Worm (Caenorhabditis elegans) whole organism, midembryonic: ENCODE data around the gene D1046.2.
A peak's percentile ranks its signal among the peaks of the same experiment; 100 is the strongest.

ENCODE experiments used
- T22C8.4 ChIP-seq: fragments of 200-800 bp; sonication (Bioruptor generic); IDR thresholded peaks from 2 replicates; pipeline ENCODE4 v1.3.6; 2022; ENCODE audit warnings: missing genetic modification characterization, missing compliant biosample characterization
- cog-1 ChIP-seq: sonication (generic microtip); optimal IDR thresholded peaks from 2 replicates; lab custom pipeline; 2016; ENCODE audit warnings: missing genetic modification characterization, missing compliant biosample characterization
- flt-1 ChIP-seq: fragments of 200-800 bp; sonication (Bioruptor generic); IDR thresholded peaks from 2 replicates; pipeline ENCODE4 v1.3.6; 2022; ENCODE audit warnings: missing genetic modification characterization, missing compliant biosample characterization
- klf-2 ChIP-seq: fragments of 200-800 bp; sonication (Bioruptor generic); conservative IDR thresholded peaks from 2 replicates; pipeline ENCODE4 v1.3.6; 2022; ENCODE audit warnings: missing genetic modification reagents, missing genetic modification characterization, missing compliant biosample characterization
- med-1 ChIP-seq: sonication (generic microtip); optimal IDR thresholded peaks from 2 replicates; lab custom pipeline; 2017; ENCODE audit warnings: missing genetic modification characterization, mild to moderate bottlenecking, missing compliant biosample characterization, antibody characterized with exemption, missing genetic modification reagents; ENCODE audit not compliant: insufficient read depth
- ref-1 ChIP-seq: fragments of 200-800 bp; sonication (Bioruptor generic); conservative IDR thresholded peaks from 2 replicates; pipeline ENCODE4 v1.3.6; 2022; ENCODE audit warnings: missing genetic modification reagents, missing genetic modification characterization, missing compliant biosample characterization
- tab-1 ChIP-seq: fragments of 200-800 bp; sonication (Bioruptor generic); IDR thresholded peaks from 2 replicates; pipeline ENCODE4 v1.3.6; 2022; ENCODE audit warnings: missing genetic modification characterization, missing compliant biosample characterization
- ztf-23 ChIP-seq: fragments of 200-800 bp; sonication (Bioruptor generic); IDR thresholded peaks from 2 replicates; pipeline ENCODE4 v1.3.6; 2022; ENCODE audit warnings: missing genetic modification reagents, missing genetic modification characterization, missing compliant biosample characterization
- ztf-29 ChIP-seq: fragments of 200-800 bp; sonication (Bioruptor generic); IDR thresholded peaks from 2 replicates; pipeline ENCODE4 v1.3.6; 2022; ENCODE audit warnings: missing genetic modification reagents, missing genetic modification characterization, missing compliant biosample characterization

D1046.2 gene

DNA sequence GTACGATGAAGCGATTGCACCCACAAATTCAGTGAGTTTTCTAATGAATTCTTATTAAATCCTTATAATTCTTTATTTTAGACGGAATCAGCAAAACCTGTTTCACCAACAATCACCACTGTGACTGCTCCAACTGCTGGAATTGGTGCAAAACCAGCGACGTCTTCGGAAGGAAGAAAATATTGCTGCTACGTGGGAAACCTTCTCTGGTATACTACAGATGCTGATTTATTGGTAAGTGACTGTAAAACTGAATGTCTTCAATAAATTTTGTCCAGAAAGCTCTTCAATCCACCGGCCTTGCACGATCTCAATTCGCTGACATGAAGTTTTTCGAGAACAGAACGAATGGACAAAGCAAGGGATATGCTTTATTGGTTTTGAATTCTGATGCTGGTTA lies 644 bp upstream of the D1046.2 start:
- no peak for TF ChIP-seq med-1 (GFP tag; lab: Kevin White, UChicago)
- no peak for TF ChIP-seq tab-1 (GFP tag; lab: Robert Waterston, UW)
- TF ChIP-seq T22C8.4 (GFP tag; lab: Robert Waterston, UW) = no peak
- no peak for TF ChIP-seq cog-1 (tag; lab: Kevin White, UChicago)
- no peak for TF ChIP-seq flt-1
- TF ChIP-seq ref-1 (GFP tag; lab: Robert Waterston, UW) = no peak

DNA sequence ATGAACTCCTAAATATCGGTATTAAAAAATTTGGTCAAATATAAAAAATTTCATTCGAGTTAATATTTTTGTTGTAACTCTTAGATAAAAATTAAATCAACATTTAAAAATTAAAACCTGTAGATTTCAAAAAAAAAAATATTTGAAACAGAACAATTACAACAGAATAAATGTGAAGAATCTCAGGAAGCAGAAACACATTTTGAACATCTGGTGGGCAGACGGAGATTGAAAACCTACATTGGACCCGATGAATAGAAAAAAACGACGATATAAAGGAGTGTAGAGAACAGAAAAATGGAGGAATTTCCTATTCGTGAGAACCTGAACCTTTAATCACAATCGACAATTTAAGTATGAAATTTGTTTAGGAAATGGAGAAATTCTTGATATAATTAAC lies 1.7 kb downstream of the D1046.2 start:
- TF ChIP-seq ztf-29 (GFP tag; lab: Robert Waterston, UW) = no peak
- TF ChIP-seq med-1 (GFP tag; lab: Kevin White, UChicago) = no peak
- TF ChIP-seq T22C8.4 (GFP tag; lab: Robert Waterston, UW) = no peak
- TF ChIP-seq ref-1 (GFP tag; lab: Robert Waterston, UW) = no peak
- no peak for TF ChIP-seq klf-2 (GFP tag; lab: Robert Waterston, UW)
- no peak for TF ChIP-seq ztf-23 (GFP tag; lab: Robert Waterston, UW)
- no peak for TF ChIP-seq cog-1 (tag; lab: Kevin White, UChicago)
- no peak for TF ChIP-seq flt-1
- no peak for TF ChIP-seq tab-1 (GFP tag; lab: Robert Waterston, UW)

DNA sequence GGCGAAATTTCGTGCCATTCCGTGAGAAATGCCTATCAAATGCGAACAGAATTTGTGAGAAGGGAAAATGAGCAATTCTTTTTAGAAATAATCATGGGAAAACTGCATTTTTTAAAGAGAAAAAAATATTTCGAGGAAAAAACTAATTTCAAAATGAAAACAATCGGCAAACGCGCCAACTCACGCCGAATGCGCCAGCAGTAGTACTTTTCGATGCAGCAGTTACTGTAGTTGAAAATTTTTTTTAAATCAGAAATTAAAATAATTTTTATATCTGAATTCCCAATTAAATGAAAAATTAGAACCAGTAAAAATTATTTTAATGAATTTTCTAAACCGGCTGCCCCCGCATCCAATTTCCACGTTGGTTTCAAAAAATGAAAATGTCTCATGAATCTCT lies 2.5 kb downstream of the D1046.2 start:
- TF ChIP-seq ztf-29 (GFP tag; lab: Robert Waterston, UW) (no peak), ztf-23 (GFP tag; lab: Robert Waterston, UW) (no peak), cog-1 (tag; lab: Kevin White, UChicago) (no peak), tab-1 (GFP tag; lab: Robert Waterston, UW) (no peak), flt-1 (no peak), T22C8.4 (GFP tag; lab: Robert Waterston, UW) (no peak), med-1 (GFP tag; lab: Kevin White, UChicago) (no peak), ref-1 (GFP tag; lab: Robert Waterston, UW) (no peak), klf-2 (GFP tag; lab: Robert Waterston, UW) (no peak)

DNA sequence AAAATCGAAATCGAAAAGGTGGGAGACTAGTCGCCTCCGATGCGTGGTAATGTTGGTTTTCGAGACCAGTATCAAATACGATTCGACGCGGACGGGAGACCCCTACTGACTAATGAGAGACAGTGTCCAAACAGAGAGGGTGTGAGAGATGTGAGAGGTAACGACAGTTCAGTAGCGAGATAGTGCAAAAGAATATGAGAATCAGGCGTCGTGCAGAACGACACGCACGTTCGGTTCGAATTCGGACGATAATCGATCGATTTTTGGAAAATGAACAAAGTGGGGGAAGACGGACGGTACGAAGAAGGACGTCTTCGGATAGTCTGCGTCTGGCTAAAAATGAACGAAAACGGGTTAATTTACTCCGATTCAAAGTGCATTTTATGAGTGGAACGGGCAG lies 3.9 kb downstream of the D1046.2 start, which contains the start of gene D1046.16:
TSS of gene D1046.16 (plus strand) at position 195 of the 400 bp plus-strand sequence.
- TF ChIP-seq ref-1 (GFP tag; lab: Robert Waterston, UW) (no peak), T22C8.4 (GFP tag; lab: Robert Waterston, UW) (peak; percentile 82)

DNA sequence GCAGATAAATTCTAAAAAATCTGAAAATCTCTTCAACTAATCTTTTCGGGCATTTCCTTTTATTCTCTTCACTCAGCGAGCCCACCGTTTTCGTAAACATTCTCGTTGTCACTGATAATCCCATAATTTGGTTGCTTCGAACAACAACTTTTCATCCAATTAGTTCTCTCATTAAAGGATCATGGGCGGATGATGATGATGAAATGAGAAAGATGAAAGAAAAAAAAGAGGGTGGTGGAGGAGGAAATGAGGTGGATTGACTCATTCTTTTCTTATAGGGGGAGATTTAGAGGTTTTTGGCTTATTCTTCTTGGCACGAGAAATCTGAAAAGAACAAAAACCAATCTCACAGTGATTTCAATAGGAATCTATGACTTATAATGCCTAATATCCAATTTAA lies 4.7 kb downstream of the D1046.2 start:
- no peak for TF ChIP-seq flt-1
- no peak for TF ChIP-seq med-1 (GFP tag; lab: Kevin White, UChicago)
- TF ChIP-seq T22C8.4 (GFP tag; lab: Robert Waterston, UW) = no peak
- no peak for TF ChIP-seq ztf-29 (GFP tag; lab: Robert Waterston, UW)
- TF ChIP-seq klf-2 (GFP tag; lab: Robert Waterston, UW) = no peak
- TF ChIP-seq ztf-23 (GFP tag; lab: Robert Waterston, UW) = no peak
- TF ChIP-seq ref-1 (GFP tag; lab: Robert Waterston, UW) = no peak
- no peak for TF ChIP-seq cog-1 (tag; lab: Kevin White, UChicago)
- TF ChIP-seq tab-1 (GFP tag; lab: Robert Waterston, UW) = no peak

DNA sequence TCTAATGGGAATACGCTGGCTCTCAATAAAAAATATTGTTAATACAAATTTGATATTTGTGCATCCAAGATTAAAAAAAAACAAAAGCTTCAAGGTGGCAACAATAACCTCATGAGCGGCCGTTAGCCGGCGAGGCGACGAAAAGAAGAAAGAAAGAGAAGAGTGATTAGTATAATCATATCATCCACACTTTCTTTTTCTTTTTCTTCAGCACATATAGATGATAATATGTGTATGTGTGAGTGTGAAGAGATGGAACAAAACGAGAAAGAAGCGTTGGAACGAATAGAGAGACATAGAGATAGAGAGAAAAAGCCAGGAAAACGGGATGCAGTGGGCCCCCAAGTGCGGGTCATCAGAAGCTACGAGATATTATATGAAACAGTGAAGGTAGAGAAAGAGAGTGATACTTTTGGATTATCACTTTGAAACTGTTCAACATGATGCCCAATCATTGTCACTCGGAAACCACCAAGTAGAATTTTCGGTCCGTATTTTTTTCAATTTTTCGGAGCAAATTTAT lies 5.5 kb downstream of the D1046.2 start:
- TF ChIP-seq cog-1 (tag; lab: Kevin White, UChicago) = no peak
- TF ChIP-seq flt-1 = no peak
- TF ChIP-seq tab-1 (GFP tag; lab: Robert Waterston, UW) = no peak
- no peak for TF ChIP-seq T22C8.4 (GFP tag; lab: Robert Waterston, UW)
- 0 out of 2 replicates have a peak, but pooled peaks have one; percentile 6 for TF ChIP-seq ztf-23 (GFP tag; lab: Robert Waterston, UW)
- no peak for TF ChIP-seq ref-1 (GFP tag; lab: Robert Waterston, UW)

DNA sequence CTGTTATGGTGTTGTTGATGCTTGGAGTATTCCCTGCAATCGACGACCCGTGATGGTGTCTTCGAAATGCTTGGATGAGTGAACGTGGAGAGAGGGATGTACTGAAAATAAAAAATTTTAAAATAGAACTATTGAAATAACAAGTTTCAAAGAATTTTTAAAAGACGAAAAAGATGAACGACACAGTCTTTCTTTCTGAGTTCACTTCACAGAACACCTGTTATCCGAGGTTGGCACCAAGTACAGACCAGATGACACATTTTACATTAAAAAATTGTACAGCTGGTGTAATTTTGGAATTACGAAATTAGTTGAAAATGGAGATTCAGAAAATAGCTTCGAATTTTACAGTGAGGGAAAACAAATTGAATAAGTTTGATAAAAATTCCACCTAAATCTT lies 7.1 kb downstream of the D1046.2 start, which contains the start of gene rap-1:
TSS of gene rap-1 (minus strand) at position 101 of the 400 bp plus-strand sequence.
- no peak for TF ChIP-seq klf-2 (GFP tag; lab: Robert Waterston, UW)
- no peak for TF ChIP-seq T22C8.4 (GFP tag; lab: Robert Waterston, UW)
- TF ChIP-seq cog-1 (tag; lab: Kevin White, UChicago) = no peak
- TF ChIP-seq tab-1 (GFP tag; lab: Robert Waterston, UW) = no peak
- no peak for TF ChIP-seq ref-1 (GFP tag; lab: Robert Waterston, UW)
- TF ChIP-seq ztf-23 (GFP tag; lab: Robert Waterston, UW) = no peak
- no peak for TF ChIP-seq ztf-29 (GFP tag; lab: Robert Waterston, UW)
- no peak for TF ChIP-seq flt-1
- no peak for TF ChIP-seq med-1 (GFP tag; lab: Kevin White, UChicago)

DNA sequence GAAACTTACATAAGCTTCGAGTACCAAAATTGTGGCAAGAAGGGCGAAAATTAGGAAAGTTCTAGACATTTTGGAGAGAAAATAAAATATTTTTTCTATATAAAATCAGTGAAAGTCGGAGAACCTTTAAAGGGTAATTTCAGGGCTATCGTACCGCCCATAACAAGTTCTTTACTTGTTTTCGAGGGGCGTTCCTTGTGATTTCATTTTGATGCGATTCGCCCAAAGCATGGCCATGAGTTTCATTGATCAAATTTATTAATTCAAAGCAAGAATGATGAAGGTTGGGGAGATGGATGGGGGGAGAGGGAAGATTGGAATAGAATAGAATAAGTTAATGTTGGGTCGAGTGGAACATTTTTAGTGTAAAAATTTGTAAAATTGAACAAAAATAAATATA lies 9.9 kb downstream of the D1046.2 start, which contains the start of gene C27B7.9:
TSS of gene C27B7.9 (minus strand) at position 101 of the 400 bp plus-strand sequence.
- TF ChIP-seq tab-1 (GFP tag; lab: Robert Waterston, UW) (no peak), cog-1 (tag; lab: Kevin White, UChicago) (no peak), ref-1 (GFP tag; lab: Robert Waterston, UW) (no peak), T22C8.4 (GFP tag; lab: Robert Waterston, UW) (no peak), ztf-23 (GFP tag; lab: Robert Waterston, UW) (no peak), flt-1 (no peak), klf-2 (GFP tag; lab: Robert Waterston, UW) (no peak), ztf-29 (GFP tag; lab: Robert Waterston, UW) (no peak)

DNA sequence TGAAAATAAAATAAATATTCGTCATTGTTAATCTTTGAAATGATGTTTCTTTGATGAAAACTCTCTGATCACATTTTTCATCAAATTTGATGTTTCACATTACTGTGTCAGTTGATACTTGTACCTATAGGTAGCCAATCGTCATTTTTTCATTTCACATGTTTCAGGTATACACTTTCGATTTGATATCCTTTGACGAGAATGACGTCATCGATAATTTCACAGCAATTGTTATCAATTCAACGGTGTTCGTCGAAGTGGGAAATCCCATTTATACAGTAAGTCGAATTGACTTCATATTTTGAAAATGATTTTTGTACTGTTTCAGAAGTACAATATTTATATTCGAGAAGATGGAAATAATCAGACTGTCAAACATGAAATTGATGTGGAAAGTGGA lies 11.7 kb downstream of the D1046.2 start:
- TF ChIP-seq klf-2 (GFP tag; lab: Robert Waterston, UW) = no peak
- TF ChIP-seq ztf-23 (GFP tag; lab: Robert Waterston, UW) = no peak
- no peak for TF ChIP-seq ztf-29 (GFP tag; lab: Robert Waterston, UW)
- TF ChIP-seq T22C8.4 (GFP tag; lab: Robert Waterston, UW) = no peak
- no peak for TF ChIP-seq cog-1 (tag; lab: Kevin White, UChicago)
- no peak for TF ChIP-seq flt-1
- no peak for TF ChIP-seq med-1 (GFP tag; lab: Kevin White, UChicago)
- TF ChIP-seq tab-1 (GFP tag; lab: Robert Waterston, UW) = no peak
- TF ChIP-seq ref-1 (GFP tag; lab: Robert Waterston, UW) = no peak
